Worm (Caenorhabditis elegans) whole organism, L1 larva: ENCODE measurements around the gene C09B8.8.

Source experiments
- Y116A8C.19 ChIP-seq: sonication (generic microtip); optimal IDR thresholded peaks from 2 replicates; lab custom pipeline; 2016; ENCODE audit warnings: missing compliant biosample characterization, missing genetic modification characterization, borderline replicate concordance
- blmp-1 ChIP-seq: fragments of 150-350 bp; optimal IDR thresholded peaks from 2 replicates; lab custom pipeline; 2014; ENCODE audit warnings: missing biosample characterization, missing genetic modification characterization
- ceh-82 ChIP-seq, 3 experiments: fragments of 150-350 bp in 1 of 3; sonication (generic microtip) in 2 of 3; optimal IDR thresholded peaks; 2 replicates each; lab custom pipeline; 2014 to 2017; ENCODE audit warnings: missing biosample characterization in 3 of 3, missing genetic modification characterization in 3 of 3
- ces-1 ChIP-seq: fragments of 150-350 bp; optimal IDR thresholded peaks from 2 replicates; lab custom pipeline; 2014; ENCODE audit warnings: missing biosample characterization, missing genetic modification reagents, missing genetic modification characterization
- dsc-1 ChIP-seq: sonication (generic microtip); optimal IDR thresholded peaks from 2 replicates; lab custom pipeline; 2016; ENCODE audit warnings: mild to moderate bottlenecking, missing genetic modification characterization, missing compliant biosample characterization
- efl-1 ChIP-seq, 4 experiments: fragments of 150-350 bp; optimal IDR thresholded peaks in 3 of 4; peaks in 1 of 4; 1 replicate in 1 of 4; 2 replicates in 3 of 4; lab custom pipeline; 2014; ENCODE audit warnings: missing biosample characterization in 2 of 4, missing genetic modification characterization in 2 of 4, missing genetic modification reagents in 2 of 4
- ets-5 ChIP-seq: fragments of 200-800 bp; sonication (Bioruptor generic); IDR thresholded peaks from 2 replicates; pipeline ENCODE4 v1.3.6; 2022; ENCODE audit warnings: missing genetic modification characterization, missing compliant biosample characterization
- fkh-10 ChIP-seq: sonication (generic microtip); optimal IDR thresholded peaks from 2 replicates; lab custom pipeline; 2017; ENCODE audit warnings: missing biosample characterization, missing genetic modification reagents, missing genetic modification characterization
- fkh-8 ChIP-seq: sonication (generic microtip); optimal IDR thresholded peaks from 2 replicates; lab custom pipeline; 2016; ENCODE audit warnings: mild to moderate bottlenecking, missing genetic modification characterization, missing compliant biosample characterization
- fos-1 ChIP-seq: fragments of 150-350 bp; optimal IDR thresholded peaks from 2 replicates; lab custom pipeline; 2014; ENCODE audit warnings: missing biosample characterization, missing genetic modification characterization
- hpl-2 ChIP-seq: fragments of 150-350 bp; optimal IDR thresholded peaks from 2 replicates; lab custom pipeline; 2014; ENCODE audit warnings: missing biosample characterization, missing genetic modification reagents, missing genetic modification characterization
- irx-1 ChIP-seq: sonication (generic microtip); optimal IDR thresholded peaks from 2 replicates; lab custom pipeline; 2016; ENCODE audit warnings: missing genetic modification characterization, missing compliant biosample characterization
- jun-1 ChIP-seq: fragments of 150-350 bp; optimal IDR thresholded peaks from 2 replicates; lab custom pipeline; 2014; ENCODE audit warnings: missing biosample characterization, missing genetic modification reagents, missing genetic modification characterization
- lin-14 ChIP-seq: fragments of 200-800 bp; sonication (Bioruptor generic); optimal IDR thresholded peaks from 2 replicates; lab custom pipeline; 2018; ENCODE audit warnings: mild to moderate bottlenecking, missing genetic modification characterization, moderate library complexity, missing compliant biosample characterization
- lin-39 ChIP-seq: fragments of 150-350 bp; optimal IDR thresholded peaks from 2 replicates; lab custom pipeline; 2014; ENCODE audit warnings: missing biosample characterization, missing genetic modification reagents, missing genetic modification characterization
- lir-3 ChIP-seq: sonication (generic microtip); optimal IDR thresholded peaks from 2 replicates; lab custom pipeline; 2016; ENCODE audit warnings: mild to moderate bottlenecking, missing genetic modification characterization, moderate library complexity, missing compliant biosample characterization; ENCODE audit not compliant: poor library complexity
- lsy-2 ChIP-seq, 2 experiments: fragments of 150-350 bp; optimal IDR thresholded peaks; 2 replicates each; lab custom pipeline; 2014; ENCODE audit warnings: missing biosample characterization in 2 of 2, missing genetic modification characterization in 2 of 2
- nhr-19 ChIP-seq: fragments of 200-800 bp; sonication (Bioruptor generic); conservative IDR thresholded peaks from 2 replicates; pipeline ENCODE4 v1.3.6; 2022; ENCODE audit warnings: missing genetic modification characterization, missing compliant biosample characterization
- nhr-20 ChIP-seq: sonication (generic microtip); optimal IDR thresholded peaks from 2 replicates; lab custom pipeline; 2016; ENCODE audit warnings: mild to moderate bottlenecking, missing genetic modification characterization, missing compliant biosample characterization
- nhr-71 ChIP-seq: sonication (generic microtip); optimal IDR thresholded peaks from 2 replicates; lab custom pipeline; 2016; ENCODE audit warnings: mild to moderate bottlenecking, missing genetic modification characterization, moderate library complexity, missing compliant biosample characterization
- nhr-76 ChIP-seq: sonication (generic microtip); optimal IDR thresholded peaks from 2 replicates; lab custom pipeline; 2017; ENCODE audit warnings: missing biosample characterization, missing genetic modification characterization
- nhr-77 ChIP-seq: fragments of 150-350 bp; optimal IDR thresholded peaks from 2 replicates; lab custom pipeline; 2014; ENCODE audit warnings: missing biosample characterization, missing genetic modification characterization
- nhr-84 ChIP-seq: sonication (generic microtip); optimal IDR thresholded peaks from 2 replicates; lab custom pipeline; 2017; ENCODE audit warnings: missing biosample characterization, missing genetic modification characterization
- skn-1 ChIP-seq: fragments of 150-350 bp; optimal IDR thresholded peaks from 2 replicates; lab custom pipeline; 2014; ENCODE audit warnings: missing biosample characterization, missing genetic modification characterization
- snpc-4 ChIP-seq: fragments of 150-350 bp; optimal IDR thresholded peaks from 2 replicates; lab custom pipeline; 2014; ENCODE audit warnings: missing biosample characterization, missing genetic modification characterization
- snu-23 ChIP-seq: sonication (generic microtip); optimal IDR thresholded peaks from 2 replicates; lab custom pipeline; 2016; ENCODE audit warnings: missing genetic modification characterization, missing compliant biosample characterization
- unc-130 ChIP-seq: fragments of 150-350 bp; optimal IDR thresholded peaks from 2 replicates; lab custom pipeline; 2017; ENCODE audit warnings: missing biosample characterization, missing genetic modification characterization, inconsistent platforms
- unc-62 ChIP-seq: fragments of 150-350 bp; optimal IDR thresholded peaks from 2 replicates; lab custom pipeline; 2014; ENCODE audit warnings: missing biosample characterization, missing genetic modification reagents, missing genetic modification characterization
- vab-15 ChIP-seq: sonication (generic microtip); optimal IDR thresholded peaks from 2 replicates; lab custom pipeline; 2017; ENCODE audit warnings: missing genotype, mild to moderate bottlenecking, missing genetic modification characterization, missing compliant biosample characterization
- xbp-1 ChIP-seq: sonication (generic microtip); optimal IDR thresholded peaks from 2 replicates; lab custom pipeline; 2016; ENCODE audit warnings: missing genetic modification characterization, missing compliant biosample characterization
- zip-4 ChIP-seq: fragments of 200-800 bp; sonication (Bioruptor generic); optimal IDR thresholded peaks from 2 replicates; lab custom pipeline; 2018; ENCODE audit warnings: mild to moderate bottlenecking, missing genetic modification characterization, moderate library complexity, missing compliant biosample characterization

The C09B8.8 gene

DNA sequence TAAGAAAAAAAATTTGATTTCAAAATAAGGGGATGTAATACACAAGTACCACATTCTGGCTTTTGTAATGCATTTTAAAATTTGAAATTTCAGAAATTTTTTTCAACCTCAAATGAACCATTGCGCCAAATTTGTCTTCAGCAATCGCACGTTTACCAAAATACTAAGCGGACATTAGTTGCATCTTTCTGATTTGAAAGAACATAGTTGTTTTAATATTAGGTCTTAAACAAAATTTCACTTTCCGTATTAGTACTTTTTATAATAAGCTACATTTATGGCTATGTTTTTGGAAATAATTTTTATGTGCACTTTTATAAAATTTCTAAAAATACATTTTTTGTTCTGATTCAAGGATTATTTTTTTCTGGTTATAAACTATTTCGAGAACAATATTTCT lies 11.4 kb upstream of the C09B8.8 start, which contains the start of gene sups-1:
TSS of gene sups-1 (plus strand) at position 301 of the 400 bp plus-strand sequence.
- TF ChIP-seq ces-1 (no peak), efl-1 (optimal IDR thresholded peaks at IDR 0.05; lab: Kevin White, UChicago) (no peak), efl-1 (GFP tag; optimal IDR thresholded peaks at IDR 0.05 in 1 of 2; lab: Kevin White, UChicago) (peak in 1 of 2 experiments; percentile 42), skn-1 (tag; lab: Kevin White, UChicago) (no peak)

DNA sequence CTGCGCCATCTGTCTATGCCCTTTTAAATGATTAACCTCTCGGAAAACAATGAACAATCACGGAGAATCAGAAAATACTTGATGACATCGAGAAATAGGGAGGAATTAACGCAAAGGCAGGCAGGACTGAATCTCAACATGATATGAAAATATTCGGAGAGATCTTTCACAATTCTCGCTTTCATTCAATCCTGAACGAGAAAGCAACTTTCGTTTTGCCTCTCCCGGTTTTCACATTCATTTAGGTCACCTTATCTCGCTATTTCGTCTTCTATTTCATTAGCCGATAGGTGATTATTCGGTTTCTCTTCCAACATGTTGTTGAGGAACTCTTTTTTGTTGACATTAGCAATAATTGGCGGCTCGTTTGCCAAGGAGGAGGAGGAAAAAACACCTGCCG lies 11.0 kb upstream of the C09B8.8 start:
- TF ChIP-seq blmp-1: peak; percentile 98
- TF ChIP-seq nhr-84 (tag; lab: Kevin White, UChicago): no peak

DNA sequence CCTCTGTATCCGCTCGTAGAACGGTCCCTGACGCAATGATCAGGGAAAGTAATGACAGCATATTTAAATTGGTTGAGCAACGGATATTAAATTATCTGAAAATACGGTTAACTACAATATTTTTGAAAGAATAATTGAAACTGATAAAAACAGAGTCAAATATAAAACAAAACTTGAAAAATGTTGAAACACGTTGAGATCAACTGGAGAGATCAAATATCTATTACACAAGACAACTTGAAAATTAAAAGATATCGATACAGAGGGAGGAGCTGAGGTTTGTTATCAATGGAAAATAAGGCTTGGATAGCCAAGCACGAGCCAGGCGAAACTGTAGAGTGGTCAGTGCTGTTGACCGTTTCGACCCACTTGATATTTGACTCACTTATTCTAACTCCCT lies 4.7 kb upstream of the C09B8.8 start, which contains the start of gene C09B8.3:
TSS of gene C09B8.3 (minus strand) at position 101 of the 400 bp plus-strand sequence.
- TF ChIP-seq ceh-82 (tag; optimal IDR thresholded peaks at IDR 0.05; lab: Kevin White, UChicago) (no peak), Y116A8C.19 (tag; lab: Kevin White, UChicago) (no peak), snpc-4 (tag; lab: Kevin White, UChicago) (no peak), fos-1 (tag; lab: Kevin White, UChicago) (no peak), nhr-20 (tag; lab: Kevin White, UChicago) (no peak), hpl-2 (GFP tag; lab: Kevin White, UChicago) (no peak), nhr-77 (tag; lab: Kevin White, UChicago) (no peak), unc-130 (tag; lab: Kevin White, UChicago) (no peak), lin-14 (GFP tag; lab: Kevin White, UChicago) (no peak), fkh-8 (tag; lab: Kevin White, UChicago) (no peak), lin-39 (tag; lab: Kevin White, UChicago) (no peak), vab-15 (tag; lab: Kevin White, UChicago) (no peak), nhr-19 (GFP tag; lab: Robert Waterston, UW) (no peak), irx-1 (no peak), zip-4 (GFP tag; lab: Kevin White, UChicago) (no peak), nhr-76 (tag; lab: Kevin White, UChicago) (no peak)

DNA sequence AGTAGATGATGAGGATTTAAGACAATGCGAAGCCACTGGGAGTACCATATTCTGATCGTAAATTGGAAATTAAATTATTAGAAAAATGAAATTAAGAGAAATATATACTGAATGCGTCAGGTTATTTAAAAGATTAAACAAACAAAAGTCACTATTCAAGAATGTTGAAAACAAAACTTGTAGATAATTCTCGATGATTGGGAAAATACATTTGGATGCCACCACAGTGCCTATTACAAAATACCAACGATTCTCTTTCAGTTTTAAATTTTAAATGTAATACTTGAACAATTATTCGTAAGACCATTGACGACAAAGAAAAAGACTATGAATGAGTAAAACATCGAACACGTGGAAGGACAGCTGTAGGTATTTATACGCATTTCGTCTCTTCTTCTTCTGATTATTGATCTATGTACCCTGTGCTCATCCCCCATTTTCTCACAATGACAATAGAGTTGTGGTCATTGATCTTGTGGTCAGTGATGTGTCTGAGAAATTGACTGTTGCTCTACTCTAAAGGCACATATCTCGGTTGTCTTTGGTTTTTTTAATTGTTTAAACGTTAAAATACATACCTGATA lies 4.7 kb downstream of the C09B8.8 start, which contains the start of gene C09B8.4:
TSS of gene C09B8.4 (minus strand) at position 51 of the 584 bp plus-strand sequence.
- TF ChIP-seq ceh-82 (tag; optimal IDR thresholded peaks at IDR 0.05; lab: Kevin White, UChicago): no peak
- no peak for TF ChIP-seq fkh-10
- TF ChIP-seq snu-23: peak; percentile 75
- TF ChIP-seq efl-1 (optimal IDR thresholded peaks at IDR 0.05; lab: Kevin White, UChicago): no peak
- no peak for TF ChIP-seq efl-1 (GFP tag; optimal IDR thresholded peaks at IDR 0.05 in 1 of 2; lab: Kevin White, UChicago)
- peak; percentile 44 for TF ChIP-seq dsc-1
- peak; percentile 87 for TF ChIP-seq nhr-71 (tag; lab: Kevin White, UChicago)
- peak; percentile 47 for TF ChIP-seq xbp-1 (tag; lab: Kevin White, UChicago)
- peak; percentile 55 for TF ChIP-seq lin-14 (GFP tag; lab: Kevin White, UChicago)
- TF ChIP-seq nhr-20 (tag; lab: Kevin White, UChicago): peak; percentile 63
- peak; percentile 13 for TF ChIP-seq lir-3
- TF ChIP-seq nhr-19 (GFP tag; lab: Robert Waterston, UW): peak; percentile 38; the same call in 1 of the 2 replicates
- TF ChIP-seq lsy-2 (tag; optimal IDR thresholded peaks at IDR 0.05; lab: Kevin White, UChicago): peak in 1 of 2 experiments; percentile 18

DNA sequence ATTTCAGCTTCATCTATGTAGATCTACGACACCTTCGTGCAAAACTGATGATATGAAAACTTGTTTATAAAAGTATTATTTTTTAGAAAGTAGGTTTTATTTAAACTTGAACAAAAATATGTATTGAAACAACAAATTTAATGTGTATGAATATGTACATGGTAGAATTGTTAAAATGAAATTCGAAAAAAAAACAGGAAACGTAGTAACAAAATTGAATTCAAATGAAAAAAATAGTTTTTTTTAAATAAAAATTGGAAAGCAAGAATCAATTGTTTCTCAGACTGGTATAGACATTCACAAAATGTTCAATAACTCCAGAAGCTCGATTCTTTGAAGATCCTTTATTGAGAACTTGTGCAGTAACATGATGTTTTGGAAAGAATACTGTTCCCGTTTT lies 5.5 kb downstream of the C09B8.8 start:
- TF ChIP-seq jun-1 (tag; lab: Kevin White, UChicago) (no peak), nhr-19 (GFP tag; lab: Robert Waterston, UW) (no peak), efl-1 (optimal IDR thresholded peaks at IDR 0.05; lab: Kevin White, UChicago) (no peak), efl-1 (GFP tag; optimal IDR thresholded peaks at IDR 0.05 in 1 of 2; lab: Kevin White, UChicago) (peak in 1 of 2 experiments; percentile 14), ets-5 (GFP tag; lab: Robert Waterston, UW) (no peak), unc-62 (GFP tag; lab: Kevin White, UChicago) (no peak), lin-14 (GFP tag; lab: Kevin White, UChicago) (no peak), lin-39 (tag; lab: Kevin White, UChicago) (no peak)
- TF ChIP-seq, all 84 proteins: peak for 1
